Worm (Caenorhabditis elegans) whole organism, L3 larva: ENCODE data around the gene icd-1.
A peak's percentile ranks its signal among the peaks of the same experiment; 100 is the strongest.

Source experiments
- R02D3.7 ChIP-seq: fragments of 150-350 bp; optimal IDR thresholded peaks from 2 replicates; lab custom pipeline; 2014; ENCODE audit warnings: missing biosample characterization, missing genetic modification characterization
- ZK546.5 ChIP-seq: sonication (generic microtip); optimal IDR thresholded peaks from 2 replicates; lab custom pipeline; 2017; ENCODE audit warnings: missing biosample characterization, missing genetic modification characterization
- aly-2 ChIP-seq: fragments of 150-350 bp; optimal IDR thresholded peaks from 2 replicates; lab custom pipeline; 2014; ENCODE audit warnings: missing biosample characterization, missing genetic modification characterization
- ama-1 ChIP-seq: fragments of 150-350 bp; optimal IDR thresholded peaks from 2 replicates; lab custom pipeline; 2018
- ceh-28 ChIP-seq: fragments of 150-350 bp; optimal IDR thresholded peaks from 2 replicates; lab custom pipeline; 2014; ENCODE audit warnings: missing biosample characterization, missing genetic modification reagents, missing genetic modification characterization
- ceh-82 ChIP-seq: fragments of 150-350 bp; optimal IDR thresholded peaks from 2 replicates; lab custom pipeline; 2014; ENCODE audit warnings: missing biosample characterization, missing genetic modification characterization
- ceh-9 ChIP-seq: sonication (generic microtip); optimal IDR thresholded peaks from 2 replicates; lab custom pipeline; 2018; ENCODE audit warnings: missing biosample characterization, missing genetic modification characterization
- daf-12 ChIP-seq: fragments of 150-350 bp; optimal IDR thresholded peaks from 2 replicates; lab custom pipeline; 2014; ENCODE audit warnings: missing biosample characterization, missing genetic modification reagents, missing genetic modification characterization
- egl-5 ChIP-seq: fragments of 150-350 bp; optimal IDR thresholded peaks from 2 replicates; lab custom pipeline; 2017; ENCODE audit warnings: missing biosample characterization, missing genetic modification reagents, missing genetic modification characterization, inconsistent platforms
- elt-1 ChIP-seq: fragments of 150-350 bp; optimal IDR thresholded peaks from 2 replicates; lab custom pipeline; 2014; ENCODE audit warnings: missing biosample characterization, missing genetic modification characterization
- elt-2 ChIP-seq: sonication (generic microtip); optimal IDR thresholded peaks from 2 replicates; lab custom pipeline; 2016; ENCODE audit warnings: missing genetic modification reagents, mild to moderate bottlenecking, missing genetic modification characterization, missing compliant biosample characterization
- fkh-10 ChIP-seq: sonication (generic microtip); optimal IDR thresholded peaks from 2 replicates; lab custom pipeline; 2017; ENCODE audit warnings: missing biosample characterization, missing genetic modification reagents, missing genetic modification characterization
- fkh-2 ChIP-seq: fragments of 150-350 bp; optimal IDR thresholded peaks from 2 replicates; lab custom pipeline; 2014; ENCODE audit warnings: missing biosample characterization, missing genetic modification reagents, missing genetic modification characterization
- fos-1 ChIP-seq: fragments of 150-350 bp; optimal IDR thresholded peaks from 2 replicates; lab custom pipeline; 2014; ENCODE audit warnings: missing biosample characterization, missing genetic modification characterization
- hmg-11 ChIP-seq: sonication (generic microtip); optimal IDR thresholded peaks from 2 replicates; lab custom pipeline; 2016; ENCODE audit warnings: missing genetic modification characterization, missing compliant biosample characterization
- jun-1 ChIP-seq: fragments of 150-350 bp; optimal IDR thresholded peaks from 2 replicates; lab custom pipeline; 2014; ENCODE audit warnings: missing biosample characterization, missing genetic modification reagents, missing genetic modification characterization
- lin-15B ChIP-seq: fragments of 150-350 bp; optimal IDR thresholded peaks from 2 replicates; lab custom pipeline; 2014; ENCODE audit warnings: missing biosample characterization, missing genetic modification characterization
- lin-39 ChIP-seq: fragments of 150-350 bp; optimal IDR thresholded peaks from 2 replicates; lab custom pipeline; 2018; ENCODE audit warnings: missing biosample characterization, missing genetic modification reagents, missing genetic modification characterization
- lsy-12 ChIP-seq: sonication (generic microtip); optimal IDR thresholded peaks from 2 replicates; lab custom pipeline; 2016; ENCODE audit warnings: mild to moderate bottlenecking, missing genetic modification characterization, missing compliant biosample characterization
- mdl-1 ChIP-seq: fragments of 150-350 bp; optimal IDR thresholded peaks from 2 replicates; lab custom pipeline; 2014; ENCODE audit warnings: missing biosample characterization, missing genetic modification characterization
- mml-1 ChIP-seq: fragments of 150-350 bp; sonication (generic microtip); optimal IDR thresholded peaks from 3 replicates; lab custom pipeline; 2014; ENCODE audit warnings: missing biosample characterization, missing genetic modification characterization
- nfya-1 ChIP-seq: sonication (generic microtip); optimal IDR thresholded peaks from 2 replicates; lab custom pipeline; 2017; ENCODE audit warnings: missing genetic modification characterization, mild to moderate bottlenecking, missing compliant biosample characterization, antibody characterized with exemption, moderate library complexity; ENCODE audit not compliant: insufficient read depth
- nhr-11 ChIP-seq: fragments of 150-350 bp; optimal IDR thresholded peaks from 2 replicates; lab custom pipeline; 2014; ENCODE audit warnings: missing biosample characterization, missing genetic modification characterization
- nhr-23 ChIP-seq: fragments of 150-350 bp; optimal IDR thresholded peaks from 2 replicates; lab custom pipeline; 2014; ENCODE audit warnings: missing biosample characterization, missing genetic modification reagents, missing genetic modification characterization
- nhr-237 ChIP-seq: fragments of 150-350 bp; optimal IDR thresholded peaks from 2 replicates; lab custom pipeline; 2014; ENCODE audit warnings: missing biosample characterization, missing genetic modification characterization
- nhr-25 ChIP-seq: sonication (generic microtip); optimal IDR thresholded peaks from 2 replicates; lab custom pipeline; 2017; ENCODE audit warnings: missing biosample characterization, missing genetic modification characterization
- nhr-28 ChIP-seq: fragments of 150-350 bp; optimal IDR thresholded peaks from 2 replicates; lab custom pipeline; 2014; ENCODE audit warnings: missing biosample characterization, missing genetic modification characterization
- nhr-67 ChIP-seq: fragments of 150-350 bp; optimal IDR thresholded peaks from 2 replicates; lab custom pipeline; 2014; ENCODE audit warnings: missing biosample characterization, missing genetic modification characterization
- nhr-76 ChIP-seq: fragments of 150-350 bp; sonication (generic microtip); optimal IDR thresholded peaks from 5 replicates; lab custom pipeline; 2014; ENCODE audit warnings: missing biosample characterization, missing genetic modification characterization
- nhr-77 ChIP-seq: fragments of 150-350 bp; optimal IDR thresholded peaks from 2 replicates; lab custom pipeline; 2014; ENCODE audit warnings: missing biosample characterization, missing genetic modification characterization
- pha-4 ChIP-seq: fragments of 150-350 bp; optimal IDR thresholded peaks from 2 replicates; lab custom pipeline; 2014; ENCODE audit warnings: missing biosample characterization, missing genetic modification reagents, missing genetic modification characterization
- pqm-1 ChIP-seq: fragments of 150-350 bp; optimal IDR thresholded peaks from 2 replicates; lab custom pipeline; 2017; ENCODE audit warnings: missing biosample characterization, missing genetic modification characterization, inconsistent platforms
- sea-2 ChIP-seq: fragments of 150-350 bp; sonication (generic microtip); optimal IDR thresholded peaks from 4 replicates; lab custom pipeline; 2014; ENCODE audit warnings: missing biosample characterization, missing genetic modification reagents, missing genetic modification characterization
- skn-1 ChIP-seq: fragments of 150-350 bp; optimal IDR thresholded peaks from 2 replicates; lab custom pipeline; 2014; ENCODE audit warnings: missing biosample characterization, missing genetic modification characterization
- snpc-4 ChIP-seq: fragments of 150-350 bp; optimal IDR thresholded peaks from 2 replicates; lab custom pipeline; 2014; ENCODE audit warnings: missing biosample characterization, missing genetic modification characterization
- tbx-2 ChIP-seq: sonication (generic microtip); optimal IDR thresholded peaks from 2 replicates; lab custom pipeline; 2016; ENCODE audit warnings: mild to moderate bottlenecking, missing genetic modification characterization, missing compliant biosample characterization
- zag-1 ChIP-seq: fragments of 150-350 bp; optimal IDR thresholded peaks from 2 replicates; lab custom pipeline; 2014; ENCODE audit warnings: missing biosample characterization, missing genetic modification characterization
- ztf-11 ChIP-seq: fragments of 150-350 bp; optimal IDR thresholded peaks from 2 replicates; lab custom pipeline; 2014; ENCODE audit warnings: missing biosample characterization, missing genetic modification characterization
- ztf-4 ChIP-seq: fragments of 150-350 bp; optimal IDR thresholded peaks from 2 replicates; lab custom pipeline; 2014; ENCODE audit warnings: missing biosample characterization, missing genetic modification characterization

icd-1 gene

ce11 chrII:6615232-6616029 is 27.0 kb upstream of the icd-1 start:
- TF ChIP-seq pha-4 (tag; lab: Kevin White, UChicago) (peak; percentile 36), daf-12 (tag; lab: Kevin White, UChicago) (no peak), nhr-67 (tag; lab: Kevin White, UChicago) (no peak), pqm-1 (tag; lab: Kevin White, UChicago) (peak; percentile 90), ceh-9 (tag; lab: Kevin White, UChicago) (no peak), ceh-82 (tag; lab: Kevin White, UChicago) (no peak), lsy-12 (no peak), fkh-10 (GFP tag; lab: Kevin White, UChicago) (no peak), skn-1 (tag; lab: Kevin White, UChicago) (peak; percentile 50), elt-2 (tag; lab: Kevin White, UChicago) (peak; percentile 93), nhr-28 (no peak), zag-1 (no peak), nhr-11 (tag; lab: Kevin White, UChicago) (no peak)

ce11 chrII:6614500-6614899 is 26.0 kb upstream of the icd-1 start:
- TF ChIP-seq elt-2 (tag; lab: Kevin White, UChicago): peak; percentile 72
- TF ChIP-seq tbx-2 (tag; lab: Kevin White, UChicago): no peak
- TF ChIP-seq pqm-1 (tag; lab: Kevin White, UChicago): peak; percentile 23

- no peak for TF ChIP-seq ztf-11 (tag; lab: Kevin White, UChicago)
- peak; percentile 30 for TF ChIP-seq mdl-1 (tag; lab: Kevin White, UChicago)
- TF ChIP-seq pha-4 (tag; lab: Kevin White, UChicago): peak; percentile 24
- TF ChIP-seq elt-2 (tag; lab: Kevin White, UChicago): peak; percentile 84
- TF ChIP-seq pqm-1 (tag; lab: Kevin White, UChicago): peak; percentile 67
These were observed 24.1 kb upstream of the icd-1 start for ce11 chrII:6612544-6612943.

ce11 chrII:6610262-6610661 is 21.8 kb upstream of the icd-1 start:
- TF ChIP-seq nhr-28 (no peak), R02D3.7 (no peak), fkh-10 (GFP tag; lab: Kevin White, UChicago) (no peak), nhr-25 (tag; lab: Kevin White, UChicago) (no peak), nhr-77 (no peak), jun-1 (tag; lab: Kevin White, UChicago) (no peak), lin-39 (no peak), nhr-67 (tag; lab: Kevin White, UChicago) (no peak), snpc-4 (tag; lab: Kevin White, UChicago) (no peak), elt-1 (tag; lab: Kevin White, UChicago) (no peak), ZK546.5 (tag; lab: Kevin White, UChicago) (no peak), ama-1 (lab: Kevin White, UChicago) (no peak), sea-2 (no peak), mml-1 (tag; lab: Kevin White, UChicago) (no peak), nhr-23 (tag; lab: Kevin White, UChicago) (no peak), ceh-28 (no peak), hmg-11 (tag; lab: Kevin White, UChicago) (no peak), fos-1 (tag; lab: Kevin White, UChicago) (no peak), aly-2 (no peak), ztf-4 (tag; lab: Kevin White, UChicago) (no peak)

- no peak for TF ChIP-seq nhr-76 (tag; lab: Kevin White, UChicago)
- TF ChIP-seq jun-1 (tag; lab: Kevin White, UChicago): no peak
- peak; percentile 48 for TF ChIP-seq nfya-1 (tag; lab: Kevin White, UChicago)
- TF ChIP-seq egl-5: peak; percentile 41
- TF ChIP-seq elt-2 (tag; lab: Kevin White, UChicago): peak; percentile 62
- peak; percentile 68 for TF ChIP-seq pha-4 (tag; lab: Kevin White, UChicago)
- TF ChIP-seq nhr-28: no peak
- no peak for TF ChIP-seq nhr-23 (tag; lab: Kevin White, UChicago)
- TF ChIP-seq lin-15B (tag; lab: Kevin White, UChicago): no peak
- TF ChIP-seq nhr-237 (tag; lab: Kevin White, UChicago): no peak
- no peak for TF ChIP-seq lin-39
- TF ChIP-seq hmg-11 (tag; lab: Kevin White, UChicago): peak; percentile 20
- TF ChIP-seq aly-2: no peak
- TF ChIP-seq fkh-2 (tag; lab: Kevin White, UChicago): no peak
- TF ChIP-seq fos-1 (tag; lab: Kevin White, UChicago): no peak
- TF ChIP-seq nhr-11 (tag; lab: Kevin White, UChicago): no peak
- peak; percentile 47 for TF ChIP-seq pqm-1 (tag; lab: Kevin White, UChicago)
- no peak for TF ChIP-seq ama-1 (lab: Kevin White, UChicago)
These were observed 20.9 kb upstream of the icd-1 start, which contains the start of gene epg-5 for ce11 chrII:6609315-6609842. Gene epg-5, minus strand, starts transcription at chrII:6609365.
